1 fruit fly cellular context compared by ENCODE assay signal in the genomic region with DNA sequence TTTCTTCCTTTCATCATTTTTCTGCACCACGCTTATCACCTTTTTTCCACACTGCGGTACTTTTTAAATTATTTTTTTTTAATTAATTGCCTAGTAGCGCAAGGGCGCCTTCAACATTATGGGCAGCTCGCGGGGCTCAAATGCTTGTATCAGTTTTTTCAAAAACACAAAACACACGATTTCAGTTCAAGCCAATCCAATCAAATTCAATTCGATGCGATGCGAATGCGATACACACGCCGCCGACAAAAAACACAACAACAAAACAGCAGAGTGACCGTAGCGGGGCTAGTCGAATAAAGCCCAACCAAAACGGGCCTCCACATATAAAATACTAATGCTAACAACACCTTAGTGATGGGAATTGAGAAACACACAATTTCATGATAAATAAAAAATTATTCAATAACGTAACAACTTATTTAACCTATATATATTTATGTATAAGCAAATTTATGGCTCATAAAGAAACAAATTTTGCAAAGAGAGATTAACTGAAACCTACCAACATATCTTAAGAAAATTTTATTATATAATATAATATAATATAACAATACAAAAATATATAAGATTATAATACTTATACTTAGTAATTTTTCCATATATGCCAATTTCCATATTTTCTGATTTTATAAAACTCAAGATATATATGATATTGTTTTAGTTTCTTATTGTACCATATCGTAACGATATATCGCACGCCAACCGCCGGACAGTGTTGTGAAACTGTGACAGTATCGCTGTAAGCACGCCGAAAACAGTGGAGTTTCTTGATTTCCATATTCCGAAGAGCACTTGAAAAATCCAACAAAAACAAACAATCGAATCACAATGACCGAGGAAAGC.
TF ChIP-seq lines count a peak whose summit lies in the region.

Gene CG32066, minus strand, starts transcription at position 270 of the 846 bp plus-strand sequence.
Gene CG8003, plus strand, starts transcription at position 732 of the 846 bp plus-strand sequence.

TF ChIP-seq in whole organism, embryonic, 481 proteins besides CTCF, POLR2A, EP300 and RAD21 (continued from another document):
- no peak for TF ChIP-seq CG16815 (GFP tag; optimal IDR thresholded peaks at IDR 0.05; lab: Kevin White, UChicago)
- TF ChIP-seq Pdp1 (GFP tag; optimal IDR thresholded peaks at IDR 0.05; lab: Kevin White, UChicago) = peak in 1 of 2 experiments; percentile 27
- TF ChIP-seq nerfin-2 (GFP tag; IDR thresholded peaks at IDR 0.05; lab: Robert Waterston, UW; ENCODE audit: partially characterized antibody) = peak; percentile 90
- peak; percentile 72 for TF ChIP-seq CoRest (tag; optimal IDR thresholded peaks at IDR 0.05; lab: Kevin White, UChicago)
- TF ChIP-seq Hsf (GFP tag; optimal IDR thresholded peaks at IDR 0.05; lab: Kevin White, UChicago) = no peak
- TF ChIP-seq CG8478 (optimal IDR thresholded peaks at IDR 0.05; lab: Kevin White, UChicago) = no peak
- TF ChIP-seq Eip74EF (GFP tag; optimal IDR thresholded peaks at IDR 0.05; lab: Kevin White, UChicago) = peak in 1 of 2 experiments; percentile 24
- TF ChIP-seq CG14667 (GFP tag; IDR thresholded peaks at IDR 0.05; lab: Robert Waterston, UW) = no peak
- no peak for TF ChIP-seq run (tag; optimal IDR thresholded peaks at IDR 0.05; lab: Kevin White, UChicago)
- no peak for TF ChIP-seq bab2 (GFP tag; optimal IDR thresholded peaks at IDR 0.05; lab: Kevin White, UChicago)
- no peak for TF ChIP-seq CG6683 (GFP tag; optimal IDR thresholded peaks at IDR 0.05; lab: Kevin White, UChicago)
- no peak for TF ChIP-seq CG7271 (tag; optimal IDR thresholded peaks at IDR 0.05; lab: Kevin White, UChicago)
- peak; percentile 77 for TF ChIP-seq NFAT (GFP tag; IDR thresholded peaks at IDR 0.05; lab: Robert Waterston, UW)
- peak; percentile 90 for TF ChIP-seq CG14860 (GFP tag; IDR thresholded peaks at IDR 0.05; lab: Robert Waterston, UW; ENCODE audit: partially characterized antibody)
- TF ChIP-seq sna (GFP tag; IDR thresholded peaks at IDR 0.05; lab: Robert Waterston, UW; ENCODE audit: partially characterized antibody) = peak; percentile 85
- TF ChIP-seq Dad (GFP tag; optimal IDR thresholded peaks at IDR 0.05; lab: Kevin White, UChicago) = no peak
- peak; percentile 53 for TF ChIP-seq CG4707 (GFP tag; optimal IDR thresholded peaks at IDR 0.05; lab: Kevin White, UChicago)
- TF ChIP-seq Nf-YB (GFP tag; optimal IDR thresholded peaks at IDR 0.05; lab: Kevin White, UChicago) = peak; percentile 22
- no peak for TF ChIP-seq dati (GFP tag; IDR thresholded peaks at IDR 0.05; lab: Robert Waterston, UW)
- no peak for TF ChIP-seq CG17612 (GFP tag; IDR thresholded peaks at IDR 0.05; lab: Robert Waterston, UW)
- TF ChIP-seq fru (optimal IDR thresholded peaks at IDR 0.05; lab: Kevin White, UChicago) = no peak
- no peak for TF ChIP-seq Tbp (GFP tag; optimal IDR thresholded peaks at IDR 0.05; lab: Kevin White, UChicago)
- TF ChIP-seq CG18011 (GFP tag; optimal IDR thresholded peaks at IDR 0.05; lab: Kevin White, UChicago) = no peak
- TF ChIP-seq E2f2 (GFP tag; IDR thresholded peaks at IDR 0.05; lab: Robert Waterston, UW) = peak; percentile 14; the same call in 1 of the 2 replicates
- TF ChIP-seq vfl (GFP tag; optimal IDR thresholded peaks at IDR 0.05; lab: Kevin White, UChicago) = peak; percentile 40
- peak; percentile 50 for TF ChIP-seq trem (tag; optimal IDR thresholded peaks at IDR 0.05; lab: Kevin White, UChicago)
- TF ChIP-seq B-H2 (GFP tag; optimal IDR thresholded peaks at IDR 0.05; lab: Kevin White, UChicago) = no peak
- TF ChIP-seq CG4404 (GFP tag; IDR thresholded peaks at IDR 0.05; lab: Robert Waterston, UW) = no peak
- peak; percentile 74 for TF ChIP-seq CG9932 (GFP tag; IDR thresholded peaks at IDR 0.05; lab: Robert Waterston, UW)
- no peak for TF ChIP-seq Dref (GFP tag; IDR thresholded peaks at IDR 0.05; lab: Robert Waterston, UW)
- peak; percentile 46 for TF ChIP-seq CG1603 (tag; optimal IDR thresholded peaks at IDR 0.05; lab: Kevin White, UChicago)
- TF ChIP-seq her (GFP tag; optimal IDR thresholded peaks at IDR 0.05; lab: Kevin White, UChicago) = no peak
- TF ChIP-seq CG34376 (GFP tag; optimal IDR thresholded peaks at IDR 0.05; lab: Kevin White, UChicago) = peak; percentile 86
- no peak for TF ChIP-seq D (optimal IDR thresholded peaks at IDR 0.05; lab: Kevin White, UChicago)
- no peak for TF ChIP-seq D (GFP tag; optimal IDR thresholded peaks at IDR 0.05; lab: Kevin White, UChicago)
- peak; percentile 2 for TF ChIP-seq Hand (GFP tag; optimal IDR thresholded peaks at IDR 0.05; lab: Kevin White, UChicago)
- TF ChIP-seq chm (GFP tag; IDR thresholded peaks at IDR 0.05; lab: Robert Waterston, UW) = peak; percentile 87
- TF ChIP-seq Drgx (GFP tag; IDR thresholded peaks at IDR 0.05; lab: Robert Waterston, UW) = no peak
- no peak for TF ChIP-seq Dfd (GFP tag; optimal IDR thresholded peaks at IDR 0.05; lab: Kevin White, UChicago)
- peak; percentile 27; the same call in 1 of the 2 replicates for TF ChIP-seq CG31441 (GFP tag; IDR thresholded peaks at IDR 0.05; lab: Robert Waterston, UW)
- TF ChIP-seq CG8281 (tag; optimal IDR thresholded peaks at IDR 0.05; lab: Kevin White, UChicago) = no peak
- peak; percentile 16 for TF ChIP-seq Hmr (GFP tag; optimal IDR thresholded peaks at IDR 0.05; lab: Kevin White, UChicago)
- no peak for TF ChIP-seq corto (GFP tag; optimal IDR thresholded peaks at IDR 0.05; lab: Kevin White, UChicago)
- TF ChIP-seq Atf3 (GFP tag; optimal IDR thresholded peaks at IDR 0.05; lab: Kevin White, UChicago) = no peak
- TF ChIP-seq Camta (GFP tag; optimal IDR thresholded peaks at IDR 0.05; lab: Kevin White, UChicago) = no peak
- TF ChIP-seq Antp (GFP tag; optimal IDR thresholded peaks at IDR 0.05; lab: Kevin White, UChicago) = no peak
- peak; percentile 4 for TF ChIP-seq CG17359 (tag; optimal IDR thresholded peaks at IDR 0.05; lab: Kevin White, UChicago)
- no peak for TF ChIP-seq Oli (tag; optimal IDR thresholded peaks at IDR 0.05; lab: Kevin White, UChicago)
- TF ChIP-seq Elba2 (GFP tag; optimal IDR thresholded peaks at IDR 0.05; lab: Kevin White, UChicago) = peak; percentile 95
- no peak for TF ChIP-seq CG5245 (GFP tag; optimal IDR thresholded peaks at IDR 0.05; lab: Kevin White, UChicago)
- no peak for TF ChIP-seq esg (GFP tag; conservative IDR thresholded peaks at IDR 0.05; lab: Robert Waterston, UW)
- peak; percentile 91 for TF ChIP-seq Bgb (GFP tag; IDR thresholded peaks at IDR 0.05; lab: Robert Waterston, UW; ENCODE audit: partially characterized antibody)
- TF ChIP-seq CG12744 (GFP tag; optimal IDR thresholded peaks at IDR 0.05; lab: Kevin White, UChicago) = no peak
- no peak for TF ChIP-seq CG16779 (GFP tag; IDR thresholded peaks at IDR 0.05; lab: Robert Waterston, UW)
- TF ChIP-seq trh (GFP tag; optimal IDR thresholded peaks at IDR 0.05; lab: Kevin White, UChicago) = no peak
- TF ChIP-seq CG17385 (GFP tag; optimal IDR thresholded peaks at IDR 0.05; lab: Kevin White, UChicago) = peak; percentile 24
- no peak for TF ChIP-seq CG4424 (GFP tag; optimal IDR thresholded peaks at IDR 0.05; lab: Kevin White, UChicago)
- no peak; the same call in 1 of the 2 replicates for TF ChIP-seq lmd (GFP tag; IDR thresholded peaks at IDR 0.05; lab: Robert Waterston, UW)
- TF ChIP-seq CG14965 (GFP tag; optimal IDR thresholded peaks at IDR 0.05; lab: Kevin White, UChicago; ENCODE audit: borderline replicate concordance) = no peak
- TF ChIP-seq danr (GFP tag; IDR thresholded peaks at IDR 0.05; lab: Robert Waterston, UW) = no peak
- TF ChIP-seq CG5953 (GFP tag; IDR thresholded peaks at IDR 0.05; lab: Robert Waterston, UW) = 0 out of 2 replicates have a peak, but pooled peaks have one; percentile 25
- TF ChIP-seq CG11560 (tag; IDR thresholded peaks at IDR 0.05; lab: Robert Waterston, UW) = no peak
- no peak for TF ChIP-seq D19A (tag; optimal IDR thresholded peaks at IDR 0.05; lab: Kevin White, UChicago)
- TF ChIP-seq chif (GFP tag; optimal IDR thresholded peaks at IDR 0.05; lab: Kevin White, UChicago) = no peak
- peak; percentile 57; the same call in 1 of the 2 replicates for TF ChIP-seq sob (GFP tag; IDR thresholded peaks at IDR 0.05; lab: Robert Waterston, UW)
- TF ChIP-seq CG2129 (GFP tag; IDR thresholded peaks at IDR 0.05; lab: Robert Waterston, UW; ENCODE audit: partially characterized antibody) = peak; percentile 81
- TF ChIP-seq Ada2b (GFP tag; IDR thresholded peaks at IDR 0.05; lab: Robert Waterston, UW) = peak; percentile 14; the same call in 1 of the 2 replicates
- TF ChIP-seq Lpt (GFP tag; optimal IDR thresholded peaks at IDR 0.05; lab: Kevin White, UChicago) = no peak
- no peak for TF ChIP-seq CG10462 (GFP tag; optimal IDR thresholded peaks at IDR 0.05; lab: Kevin White, UChicago)
- no peak for TF ChIP-seq odd (GFP tag; optimal IDR thresholded peaks at IDR 0.05; lab: Kevin White, UChicago)
- peak; percentile 17 for TF ChIP-seq ac (GFP tag; optimal IDR thresholded peaks at IDR 0.05; lab: Kevin White, UChicago)
- TF ChIP-seq CG13894 (tag; optimal IDR thresholded peaks at IDR 0.05; lab: Kevin White, UChicago) = no peak
- no peak for TF ChIP-seq Deaf1 (tag; optimal IDR thresholded peaks at IDR 0.05; lab: Kevin White, UChicago)
- no peak for TF ChIP-seq emc (GFP tag; optimal IDR thresholded peaks at IDR 0.05; lab: Kevin White, UChicago)
- no peak for TF ChIP-seq CG11696 (GFP tag; IDR thresholded peaks at IDR 0.05; lab: Robert Waterston, UW)
- no peak for TF ChIP-seq CG17186 (GFP tag; optimal IDR thresholded peaks at IDR 0.05; lab: Kevin White, UChicago)
- peak; percentile 76 for TF ChIP-seq CG2199 (GFP tag; IDR thresholded peaks at IDR 0.05; lab: Robert Waterston, UW)
- TF ChIP-seq BEAF-32 (GFP tag; optimal IDR thresholded peaks at IDR 0.05; lab: Kevin White, UChicago) = peak; percentile 84
- TF ChIP-seq Hmx (GFP tag; optimal IDR thresholded peaks at IDR 0.05; lab: Kevin White, UChicago) = no peak
- no peak for TF ChIP-seq CG15011 (GFP tag; optimal IDR thresholded peaks at IDR 0.05; lab: Kevin White, UChicago)
- peak; percentile 31 to 41 for TF ChIP-seq bsh (GFP tag; optimal IDR thresholded peaks at IDR 0.05; lab: Kevin White, UChicago)
- peak; percentile 44 for TF ChIP-seq slbo (GFP tag; IDR thresholded peaks at IDR 0.05; lab: Robert Waterston, UW)
- no peak for TF ChIP-seq Mrtf (GFP tag; IDR thresholded peaks at IDR 0.05; lab: Robert Waterston, UW)
